Worm (Caenorhabditis elegans) whole organism, midembryonic: ENCODE measurements around the gene mrpl-55.

ENCODE experiments used
- T22C8.4 ChIP-seq: fragments of 200-800 bp; sonication (Bioruptor generic); IDR thresholded peaks from 2 replicates; pipeline ENCODE4 v1.3.6; 2022; ENCODE audit warnings: missing genetic modification characterization, missing compliant biosample characterization
- cog-1 ChIP-seq: sonication (generic microtip); optimal IDR thresholded peaks from 2 replicates; lab custom pipeline; 2016; ENCODE audit warnings: missing genetic modification characterization, missing compliant biosample characterization
- klf-2 ChIP-seq: fragments of 200-800 bp; sonication (Bioruptor generic); conservative IDR thresholded peaks from 2 replicates; pipeline ENCODE4 v1.3.6; 2022; ENCODE audit warnings: missing genetic modification reagents, missing genetic modification characterization, missing compliant biosample characterization
- med-1 ChIP-seq: sonication (generic microtip); optimal IDR thresholded peaks from 2 replicates; lab custom pipeline; 2017; ENCODE audit warnings: missing genetic modification characterization, mild to moderate bottlenecking, missing compliant biosample characterization, antibody characterized with exemption, missing genetic modification reagents; ENCODE audit not compliant: insufficient read depth
- ref-1 ChIP-seq: fragments of 200-800 bp; sonication (Bioruptor generic); conservative IDR thresholded peaks from 2 replicates; pipeline ENCODE4 v1.3.6; 2022; ENCODE audit warnings: missing genetic modification reagents, missing genetic modification characterization, missing compliant biosample characterization
- ztf-29 ChIP-seq: fragments of 200-800 bp; sonication (Bioruptor generic); IDR thresholded peaks from 2 replicates; pipeline ENCODE4 v1.3.6; 2022; ENCODE audit warnings: missing genetic modification reagents, missing genetic modification characterization, missing compliant biosample characterization

DNA sequence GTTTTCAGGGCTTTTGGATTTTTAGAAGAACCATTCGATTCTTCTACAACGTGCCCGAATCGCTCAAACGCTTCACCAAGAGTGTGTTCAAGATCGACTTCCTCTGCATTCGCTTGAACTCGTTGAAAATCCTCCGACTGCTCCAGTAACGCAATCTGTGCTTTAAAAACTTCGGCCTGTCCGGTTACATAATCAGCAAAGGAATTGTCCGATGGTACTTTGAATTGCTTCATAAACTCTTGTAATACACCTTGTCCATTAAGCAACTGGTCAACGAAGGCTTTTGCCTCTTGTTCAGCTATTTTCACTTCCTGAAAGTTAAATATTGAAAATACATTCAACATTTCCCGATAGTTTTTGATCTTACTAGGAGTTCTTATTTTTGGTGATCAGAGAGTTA, 23.1 kb upstream of the mrpl-55 start:
- TF ChIP-seq klf-2 (GFP tag; lab: Robert Waterston, UW) (no peak), med-1 (no peak), cog-1 (no peak), ztf-29 (GFP tag; lab: Robert Waterston, UW) (no peak), ref-1 (GFP tag; lab: Robert Waterston, UW) (no peak), T22C8.4 (GFP tag; lab: Robert Waterston, UW) (no peak)
